Worm (Caenorhabditis elegans) whole organism, L4 larva: ENCODE data around the gene nhl-3.

Source experiments
- D1046.2 ChIP-seq: fragments of 200-800 bp; sonication (Bioruptor generic); IDR thresholded peaks from 2 replicates; pipeline ENCODE4 v1.3.6; 2022; ENCODE audit warnings: missing genetic modification characterization, missing compliant biosample characterization
- F26F4.8 ChIP-seq: fragments of 200-800 bp; sonication (Bioruptor generic); conservative IDR thresholded peaks from 2 replicates; pipeline ENCODE4 v1.3.6; 2022; ENCODE audit warnings: missing genetic modification characterization, missing compliant biosample characterization
- F49E8.2 ChIP-seq: sonication (generic microtip); optimal IDR thresholded peaks from 2 replicates; lab custom pipeline; 2016; ENCODE audit warnings: missing compliant biosample characterization, mild to moderate bottlenecking, missing genetic modification characterization, borderline replicate concordance
- T26A8.4 ChIP-seq: fragments of 200-800 bp; sonication (Bioruptor generic); IDR thresholded peaks from 2 replicates; pipeline ENCODE4 v1.3.6; 2022; ENCODE audit warnings: missing genetic modification characterization, missing compliant biosample characterization
- Y5F2A.4 ChIP-seq: fragments of 200-800 bp; sonication (Bioruptor generic); optimal IDR thresholded peaks from 2 replicates; lab custom pipeline; 2018; ENCODE audit warnings: mild to moderate bottlenecking, missing genetic modification characterization, missing compliant biosample characterization
- Y75B8A.6 ChIP-seq: fragments of 200-800 bp; sonication (Bioruptor generic); IDR thresholded peaks from 2 replicates; pipeline ENCODE4 v1.3.6; 2022; ENCODE audit warnings: missing genetic modification reagents, missing genetic modification characterization, missing compliant biosample characterization
- ZK546.5 ChIP-seq, 2 experiments: sonication (generic microtip); optimal IDR thresholded peaks; 2 replicates each; lab custom pipeline; 2017; ENCODE audit warnings: missing biosample characterization in 2 of 2, missing genetic modification characterization in 2 of 2
- aha-1 ChIP-seq: fragments of 150-350 bp; peaks from one replicate; lab custom pipeline; 2014; ENCODE audit warnings: missing biosample characterization, missing genetic modification characterization
- ama-1 ChIP-seq: fragments of 150-350 bp; optimal IDR thresholded peaks from 2 replicates; lab custom pipeline; 2014; ENCODE audit warnings: inconsistent platforms, mixed read lengths
- arid-1 ChIP-seq: fragments of 200-800 bp; sonication (Bioruptor generic); conservative IDR thresholded peaks from 2 replicates; pipeline ENCODE4 v1.3.6; 2022; ENCODE audit warnings: missing genetic modification reagents, missing genetic modification characterization, missing compliant biosample characterization
- ceh-28 ChIP-seq: fragments of 150-350 bp; optimal IDR thresholded peaks from 2 replicates; lab custom pipeline; 2014; ENCODE audit warnings: missing biosample characterization, missing genetic modification reagents, missing genetic modification characterization
- ceh-44 ChIP-seq: fragments of 200-800 bp; sonication (Bioruptor generic); IDR thresholded peaks from 2 replicates; pipeline ENCODE4 v1.3.6; 2022; ENCODE audit warnings: missing genetic modification reagents, missing genetic modification characterization, missing compliant biosample characterization
- daf-8 ChIP-seq: fragments of 200-800 bp; sonication (Bioruptor generic); IDR thresholded peaks from 2 replicates; pipeline ENCODE4 v1.3.6; 2022; ENCODE audit warnings: missing genetic modification characterization, missing compliant biosample characterization
- dmd-8 ChIP-seq: fragments of 200-800 bp; sonication (Bioruptor generic); IDR thresholded peaks from 2 replicates; pipeline ENCODE4 v1.3.6; 2022; ENCODE audit warnings: missing genetic modification characterization, missing compliant biosample characterization
- duxl-1 ChIP-seq: sonication (generic microtip); optimal IDR thresholded peaks from 2 replicates; lab custom pipeline; 2016; ENCODE audit warnings: mild to moderate bottlenecking, missing genetic modification characterization, moderate library complexity, missing compliant biosample characterization; ENCODE audit not compliant: poor library complexity
- dve-1 ChIP-seq: sonication (generic microtip); optimal IDR thresholded peaks from 2 replicates; lab custom pipeline; 2017; ENCODE audit warnings: antibody characterized with exemption, mild to moderate bottlenecking, missing genetic modification characterization, missing compliant biosample characterization; ENCODE audit not compliant: insufficient read depth
- egl-43 ChIP-seq: fragments of 200-800 bp; sonication (Bioruptor generic); IDR thresholded peaks from 2 replicates; pipeline ENCODE4 v1.3.6; 2022; ENCODE audit warnings: missing genetic modification reagents, missing genetic modification characterization, missing compliant biosample characterization
- fkh-10 ChIP-seq: fragments of 150-350 bp; optimal IDR thresholded peaks from 2 replicates; lab custom pipeline; 2014; ENCODE audit warnings: missing biosample characterization, missing genetic modification reagents, missing genetic modification characterization
- fos-1 ChIP-seq: fragments of 150-350 bp; optimal IDR thresholded peaks from 2 replicates; lab custom pipeline; 2014; ENCODE audit warnings: missing biosample characterization, missing genetic modification characterization
- lin-15B ChIP-seq: fragments of 150-350 bp; sonication (generic microtip); optimal IDR thresholded peaks from 3 replicates; lab custom pipeline; 2014; ENCODE audit warnings: missing biosample characterization, missing genetic modification characterization
- lin-38 ChIP-seq: fragments of 200-800 bp; sonication (Bioruptor generic); IDR thresholded peaks from 2 replicates; pipeline ENCODE4 v1.3.6; 2022; ENCODE audit warnings: missing genetic modification reagents, missing genetic modification characterization, missing compliant biosample characterization
- mdl-1 ChIP-seq, 2 experiments: fragments of 150-350 bp in 1 of 2; sonication (generic microtip) in 1 of 2; optimal IDR thresholded peaks; 2 replicates each; lab custom pipeline; 2014 to 2017; ENCODE audit warnings: missing biosample characterization in 2 of 2, missing genetic modification characterization in 2 of 2
- nhr-10 ChIP-seq: fragments of 150-350 bp; optimal IDR thresholded peaks from 2 replicates; lab custom pipeline; 2014; ENCODE audit warnings: missing biosample characterization, missing genetic modification characterization
- nhr-237 ChIP-seq: sonication (generic microtip); optimal IDR thresholded peaks from 2 replicates; lab custom pipeline; 2017; ENCODE audit warnings: missing biosample characterization, missing genetic modification characterization
- nhr-42 ChIP-seq: fragments of 200-800 bp; sonication (Bioruptor generic); IDR thresholded peaks from 2 replicates; pipeline ENCODE4 v1.3.6; 2022; ENCODE audit warnings: missing genetic modification characterization, missing compliant biosample characterization
- nhr-48 ChIP-seq: sonication (generic microtip); optimal IDR thresholded peaks from 2 replicates; lab custom pipeline; 2016; ENCODE audit warnings: mild to moderate bottlenecking, missing genetic modification characterization, missing compliant biosample characterization
- nhr-76 ChIP-seq: fragments of 150-350 bp; optimal IDR thresholded peaks from 2 replicates; lab custom pipeline; 2014; ENCODE audit warnings: missing biosample characterization, missing genetic modification characterization
- nhr-77 ChIP-seq: fragments of 150-350 bp; optimal IDR thresholded peaks from 2 replicates; lab custom pipeline; 2014; ENCODE audit warnings: missing biosample characterization, missing genetic modification characterization
- php-3 ChIP-seq: fragments of 200-800 bp; sonication (Bioruptor generic); IDR thresholded peaks from 2 replicates; pipeline ENCODE4 v1.3.6; 2022; ENCODE audit warnings: missing genetic modification reagents, missing genetic modification characterization, missing compliant biosample characterization
- skn-1 ChIP-seq: fragments of 150-350 bp; optimal IDR thresholded peaks from 2 replicates; lab custom pipeline; 2014; ENCODE audit warnings: missing biosample characterization, missing genetic modification characterization
- snpc-1.2 ChIP-seq: fragments of 200-800 bp; sonication (Bioruptor generic); IDR thresholded peaks from 2 replicates; pipeline ENCODE4 v1.3.6; 2022; ENCODE audit warnings: missing genetic modification reagents, missing genetic modification characterization, missing compliant biosample characterization
- spr-3 ChIP-seq: fragments of 200-800 bp; sonication (Bioruptor generic); optimal IDR thresholded peaks from 2 replicates; lab custom pipeline; 2018; ENCODE audit warnings: mild to moderate bottlenecking, missing genetic modification characterization, missing compliant biosample characterization
- tra-1 ChIP-seq: fragments of 200-800 bp; sonication (Bioruptor generic); IDR thresholded peaks from 2 replicates; pipeline ENCODE4 v1.3.6; 2022; ENCODE audit warnings: missing genetic modification reagents, missing genetic modification characterization, missing compliant biosample characterization
- unc-39 ChIP-seq: sonication (generic microtip); optimal IDR thresholded peaks from 2 replicates; lab custom pipeline; 2017; ENCODE audit warnings: missing biosample characterization, missing genetic modification characterization
- zfp-2 ChIP-seq: sonication (generic microtip); optimal IDR thresholded peaks from 2 replicates; lab custom pipeline; 2016; ENCODE audit warnings: mild to moderate bottlenecking, missing genetic modification characterization, missing compliant biosample characterization

nhl-3 gene

ce11 chrII:596702-597101, 5.2 kb downstream of the nhl-3 start:
- TF ChIP-seq D1046.2 (GFP tag; lab: Robert Waterston, UW): 0 out of 2 replicates have a peak, but pooled peaks have one; percentile 38
- peak; percentile 96 for TF ChIP-seq aha-1
- no peak for TF ChIP-seq F49E8.2 (tag; lab: Kevin White, UChicago)

- peak; percentile 35; the same call in 1 of the 2 replicates for TF ChIP-seq lin-38 (GFP tag; lab: Robert Waterston, UW)
- TF ChIP-seq, all 104 proteins: peak for 1; not testable (repeated sequence) for 103
Observed at ce11 chrII:593221-593620, 8.7 kb downstream of the nhl-3 start, which contains the start of gene W08F4.1. W08F4.1 (plus strand) TSS chrII:593521.

DNA sequence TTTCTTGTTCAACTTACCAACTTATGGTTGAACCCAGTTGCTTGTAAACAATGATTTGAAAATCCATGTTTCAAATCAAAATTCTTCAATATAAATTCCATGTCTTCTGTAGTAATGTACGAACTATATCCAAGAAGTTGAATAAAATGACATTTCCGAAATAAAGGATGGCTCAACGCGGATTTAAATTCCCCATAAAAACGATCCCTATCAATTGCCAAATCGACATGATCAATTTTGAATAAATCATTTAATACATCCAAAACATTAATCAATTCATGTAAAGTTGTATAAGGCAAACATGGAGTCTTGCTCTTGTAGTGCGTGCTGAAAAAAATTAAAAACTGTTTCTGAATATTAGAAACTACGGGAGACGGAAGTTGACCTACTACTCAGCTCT, 10.8 kb downstream of the nhl-3 start, which contains the start of gene W08F4.10:
Gene W08F4.10, minus strand, starts transcription at position 101 of the 400 bp plus-strand sequence.
- no peak for TF ChIP-seq ceh-28 (tag; lab: Kevin White, UChicago)
- no peak for TF ChIP-seq fos-1 (tag; lab: Kevin White, UChicago)
- TF ChIP-seq, all 104 proteins: peak for 0

DNA sequence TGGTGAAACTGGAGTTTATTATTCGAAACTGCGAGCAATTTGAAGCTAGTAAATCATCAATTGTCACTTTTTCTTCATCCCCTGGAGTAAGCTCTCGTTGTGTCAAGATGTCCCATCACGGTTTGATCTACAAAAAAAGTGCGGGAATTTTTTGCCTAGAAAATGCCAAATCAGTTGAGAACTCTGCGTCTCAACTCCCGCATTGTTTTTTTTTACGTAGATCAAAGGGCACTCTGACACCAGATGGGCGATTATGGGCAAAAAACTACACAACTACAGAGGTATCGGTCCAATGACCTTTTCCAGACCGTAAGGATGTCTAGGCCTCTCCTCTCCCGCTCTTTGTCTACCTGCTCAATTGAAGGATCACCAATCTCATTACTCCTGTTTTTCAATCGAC, 14.4 kb downstream of the nhl-3 start, which contains the start of gene fbxb-34:
Gene fbxb-34, plus strand, starts transcription at position 301 of the 400 bp plus-strand sequence.
- no peak for TF ChIP-seq T26A8.4 (GFP tag; lab: Robert Waterston, UW)
- TF ChIP-seq egl-43 (GFP tag; lab: Robert Waterston, UW): no peak
- no peak for TF ChIP-seq daf-8 (GFP tag; lab: Robert Waterston, UW)
- no peak for TF ChIP-seq aha-1

ce11 chrII:584321-584848, 17.5 kb downstream of the nhl-3 start, which contains the start of the genes W08F4.12 and W08F4.13:
W08F4.12 (minus strand) TSS chrII:584421.
W08F4.13 (plus strand) TSS chrII:584798.
- TF ChIP-seq nhr-77 (tag; lab: Kevin White, UChicago) (no peak), mdl-1 (tag; optimal IDR thresholded peaks at IDR 0.05; lab: Kevin White, UChicago) (no peak), ama-1 (no peak), ZK546.5 (tag; optimal IDR thresholded peaks at IDR 0.05; lab: Kevin White, UChicago) (no peak), unc-39 (tag; lab: Kevin White, UChicago) (no peak), dve-1 (no peak), arid-1 (GFP tag; lab: Robert Waterston, UW) (no peak), nhr-10 (tag; lab: Kevin White, UChicago) (no peak), F49E8.2 (tag; lab: Kevin White, UChicago) (no peak), ceh-44 (GFP tag; lab: Robert Waterston, UW) (no peak), lin-15B (no peak), duxl-1 (tag; lab: Kevin White, UChicago) (no peak)

DNA sequence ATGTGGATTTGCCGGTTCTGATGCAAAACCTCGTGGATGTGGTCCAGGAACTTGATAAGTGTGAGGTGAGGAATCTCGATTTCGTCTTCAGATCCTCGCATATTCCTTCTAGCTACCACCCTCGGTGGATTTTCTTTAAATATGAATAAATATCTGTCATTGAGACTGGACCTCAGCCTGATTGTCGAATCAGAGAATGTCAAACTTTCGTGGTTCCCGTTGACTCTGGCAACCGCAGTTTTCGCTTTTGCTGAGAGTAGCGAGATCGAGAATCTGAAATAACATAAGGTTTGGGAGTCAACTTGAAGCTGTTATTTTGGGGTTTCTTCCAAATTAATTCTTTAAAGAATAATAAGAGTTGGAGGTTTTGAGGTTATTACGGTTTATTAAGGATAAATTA, 19.3 kb downstream of the nhl-3 start, which contains the start of gene fbxb-14:
Gene fbxb-14, minus strand, starts transcription at position 101 of the 400 bp plus-strand sequence.
- no peak for TF ChIP-seq nhr-42 (GFP tag; lab: Robert Waterston, UW)
- no peak for TF ChIP-seq spr-3 (GFP tag; lab: Kevin White, UChicago)
- no peak for TF ChIP-seq dve-1
- TF ChIP-seq Y5F2A.4 (GFP tag; lab: Kevin White, UChicago): no peak
- no peak for TF ChIP-seq nhr-10 (tag; lab: Kevin White, UChicago)
- no peak for TF ChIP-seq lin-38 (GFP tag; lab: Robert Waterston, UW)
- no peak for TF ChIP-seq aha-1
- TF ChIP-seq F26F4.8: no peak
- no peak for TF ChIP-seq skn-1 (tag; lab: Kevin White, UChicago)
- TF ChIP-seq T26A8.4 (GFP tag; lab: Robert Waterston, UW): no peak

ce11 chrII:581983-582382, 19.9 kb downstream of the nhl-3 start:
- TF ChIP-seq Y75B8A.6 (no peak), php-3 (GFP tag; lab: Robert Waterston, UW) (no peak), dmd-8 (peak; percentile 63; the same call in 1 of the 2 replicates), nhr-48 (tag; lab: Kevin White, UChicago) (no peak), snpc-1.2 (GFP tag; lab: Robert Waterston, UW) (0 out of 2 replicates have a peak, but pooled peaks have one; percentile 39), fkh-10 (no peak), zfp-2 (tag; lab: Kevin White, UChicago) (no peak), F49E8.2 (tag; lab: Kevin White, UChicago) (peak; percentile 46), nhr-237 (tag; lab: Kevin White, UChicago) (no peak), lin-38 (GFP tag; lab: Robert Waterston, UW) (peak; percentile 41), tra-1 (GFP tag; lab: Robert Waterston, UW) (no peak), nhr-76 (tag; lab: Kevin White, UChicago) (no peak), duxl-1 (tag; lab: Kevin White, UChicago) (peak; percentile 24)
